Worm (Caenorhabditis elegans) whole organism, young adult: Measurements from ENCODE around the gene srt-30.

Experiments
- C06A6.2 ChIP-seq: fragments of 200-800 bp; sonication (Bioruptor generic); conservative IDR thresholded peaks from 2 replicates; pipeline ENCODE4 v1.3.6; 2022; ENCODE audit warnings: missing genetic modification characterization, missing compliant biosample characterization
- F10E7.11 ChIP-seq: sonication (generic microtip); optimal IDR thresholded peaks from 2 replicates; lab custom pipeline; 2017; ENCODE audit warnings: mild to moderate bottlenecking, missing genetic modification characterization, moderate library complexity, missing compliant biosample characterization
- F23B12.7 ChIP-seq: sonication (generic microtip); optimal IDR thresholded peaks from 2 replicates; lab custom pipeline; 2017; ENCODE audit warnings: missing genetic modification characterization, mild to moderate bottlenecking, missing compliant biosample characterization, antibody characterized with exemption, moderate library complexity; ENCODE audit not compliant: insufficient read depth
- T07F8.4 ChIP-seq: sonication (generic microtip); optimal IDR thresholded peaks from 2 replicates; lab custom pipeline; 2016; ENCODE audit warnings: mild to moderate bottlenecking, missing genetic modification characterization, moderate library complexity, missing compliant biosample characterization
- Y56A3A.18 ChIP-seq: fragments of 200-800 bp; sonication (Bioruptor generic); IDR thresholded peaks from 2 replicates; pipeline ENCODE4 v1.3.6; 2022; ENCODE audit warnings: missing genetic modification reagents, missing genetic modification characterization, missing compliant biosample characterization
- Y95B8A.8 ChIP-seq: fragments of 200-800 bp; sonication (Bioruptor generic); IDR thresholded peaks from 2 replicates; pipeline ENCODE4 v1.3.6; 2022; ENCODE audit warnings: missing genetic modification reagents, missing genetic modification characterization, missing compliant biosample characterization
- athp-1 ChIP-seq: sonication (generic microtip); optimal IDR thresholded peaks from 2 replicates; lab custom pipeline; 2017; ENCODE audit warnings: mild to moderate bottlenecking, missing genetic modification characterization, missing compliant biosample characterization
- attf-3 ChIP-seq: fragments of 200-800 bp; sonication (Bioruptor generic); conservative IDR thresholded peaks from 2 replicates; pipeline ENCODE4 v1.3.6; 2022; ENCODE audit warnings: missing genetic modification reagents, missing genetic modification characterization, missing compliant biosample characterization
- bed-2 ChIP-seq: fragments of 200-800 bp; sonication (Bioruptor generic); IDR thresholded peaks from 2 replicates; pipeline ENCODE4 v1.3.6; 2022; ENCODE audit warnings: missing genetic modification reagents, missing genetic modification characterization, missing compliant biosample characterization
- ccch-3 ChIP-seq: fragments of 200-800 bp; sonication (Bioruptor generic); optimal IDR thresholded peaks from 2 replicates; lab custom pipeline; 2018; ENCODE audit warnings: mild to moderate bottlenecking, missing genetic modification characterization, missing compliant biosample characterization
- cebp-1 ChIP-seq, 2 experiments: fragments of 200-800 bp in 1 of 2; sonication (Bioruptor generic) in 1 of 2; sonication (generic microtip) in 1 of 2; IDR thresholded peaks in 1 of 2; optimal IDR thresholded peaks in 1 of 2; 2 replicates each; pipeline versions ENCODE4 v1.3.6 to Lab custom; 2017 to 2022; ENCODE audit warnings: missing compliant biosample characterization in 2 of 2, missing genetic modification characterization in 2 of 2, mild to moderate bottlenecking in 1 of 2, missing genetic modification reagents in 1 of 2, moderate library complexity in 1 of 2
- dox-1 ChIP-seq: fragments of 200-800 bp; sonication (Bioruptor generic); IDR thresholded peaks from 2 replicates; pipeline ENCODE4 v1.3.6; 2022; ENCODE audit warnings: missing genetic modification reagents, missing genetic modification characterization, missing compliant biosample characterization
- dpff-1 ChIP-seq: sonication (generic microtip); optimal IDR thresholded peaks from 2 replicates; lab custom pipeline; 2017; ENCODE audit warnings: mild to moderate bottlenecking, missing genetic modification characterization, missing compliant biosample characterization
- egrh-3 ChIP-seq: fragments of 200-800 bp; sonication (Bioruptor generic); IDR thresholded peaks from 2 replicates; pipeline ENCODE4 v1.3.6; 2022; ENCODE audit warnings: missing genetic modification reagents, missing genetic modification characterization, missing compliant biosample characterization
- ekl-4 ChIP-seq: fragments of 200-800 bp; sonication (Bioruptor generic); IDR thresholded peaks from 2 replicates; pipeline ENCODE4 v1.3.6; 2022; ENCODE audit warnings: missing genetic modification reagents, missing genetic modification characterization, missing compliant biosample characterization
- him-1 ChIP-seq: sonication (generic microtip); optimal IDR thresholded peaks from 2 replicates; lab custom pipeline; 2016; ENCODE audit warnings: missing genotype, missing genetic modification reagents, missing genetic modification characterization, missing compliant biosample characterization
- hmg-20 ChIP-seq: fragments of 200-800 bp; sonication (Bioruptor generic); IDR thresholded peaks from 2 replicates; pipeline ENCODE4 v1.3.6; 2022; ENCODE audit warnings: missing genetic modification reagents, missing genetic modification characterization, missing compliant biosample characterization
- lin-26 ChIP-seq: fragments of 200-800 bp; sonication (Bioruptor generic); IDR thresholded peaks from 2 replicates; pipeline ENCODE4 v1.3.6; 2022; ENCODE audit warnings: missing genetic modification reagents, missing genetic modification characterization, missing compliant biosample characterization
- lin-35 ChIP-seq, 3 experiments: fragments of 150-350 bp in 2 of 3; sonication (generic microtip) in 1 of 3; optimal IDR thresholded peaks; 2 replicates each; lab custom pipeline; 2014 to 2018; ENCODE audit warnings: missing biosample characterization in 3 of 3, missing genetic modification characterization in 3 of 3, missing genetic modification reagents in 3 of 3
- lsl-1 ChIP-seq: fragments of 200-800 bp; sonication (Bioruptor generic); optimal IDR thresholded peaks from 2 replicates; lab custom pipeline; 2018; ENCODE audit warnings: mild to moderate bottlenecking, missing genetic modification characterization, moderate library complexity, missing compliant biosample characterization
- lsy-27 ChIP-seq: sonication (generic microtip); optimal IDR thresholded peaks from 2 replicates; lab custom pipeline; 2017; ENCODE audit warnings: missing genetic modification characterization, mild to moderate bottlenecking, missing compliant biosample characterization, antibody characterized with exemption, missing genotype, borderline replicate concordance; ENCODE audit not compliant: insufficient read depth
- madf-3 ChIP-seq: fragments of 200-800 bp; sonication (Bioruptor generic); IDR thresholded peaks from 2 replicates; pipeline ENCODE4 v1.3.6; 2022; ENCODE audit warnings: missing genetic modification reagents, missing genetic modification characterization, missing compliant biosample characterization
- pbrm-1 ChIP-seq: fragments of 200-800 bp; sonication (Bioruptor generic); IDR thresholded peaks from 2 replicates; pipeline ENCODE4 v1.3.6; 2022; ENCODE audit warnings: missing genetic modification reagents, missing genetic modification characterization, missing compliant biosample characterization
- rcor-1 ChIP-seq: fragments of 200-800 bp; sonication (Bioruptor generic); IDR thresholded peaks from 2 replicates; pipeline ENCODE4 v1.3.6; 2022; ENCODE audit warnings: missing genetic modification reagents, missing genetic modification characterization, missing compliant biosample characterization
- snpc-4 ChIP-seq, 5 experiments: fragments of 150-350 bp in 1 of 5; sonication (generic microtip) in 4 of 5; optimal IDR thresholded peaks; 2 replicates each; lab custom pipeline; 2014 to 2018; ENCODE audit warnings: missing genetic modification characterization in 5 of 5, missing biosample characterization in 3 of 5, antibody characterized with exemption in 2 of 5, mild to moderate bottlenecking in 2 of 5, missing compliant biosample characterization in 2 of 5, missing genotype in 2 of 5, moderate library complexity in 2 of 5, missing genetic modification reagents in 1 of 5
- somi-1 ChIP-seq: fragments of 200-800 bp; sonication (Bioruptor generic); optimal IDR thresholded peaks from 2 replicates; lab custom pipeline; 2018; ENCODE audit warnings: mild to moderate bottlenecking, missing genetic modification characterization, missing compliant biosample characterization
- unc-130 ChIP-seq: sonication (generic microtip); optimal IDR thresholded peaks from 2 replicates; lab custom pipeline; 2016; ENCODE audit warnings: missing genetic modification reagents, missing genetic modification characterization, missing compliant biosample characterization
- zfh-2 ChIP-seq: fragments of 200-800 bp; sonication (Bioruptor generic); conservative IDR thresholded peaks from 2 replicates; pipeline ENCODE4 v1.3.6; 2022; ENCODE audit warnings: missing genetic modification reagents, missing genetic modification characterization, missing compliant biosample characterization
- ztf-22 ChIP-seq: fragments of 200-800 bp; sonication (Bioruptor generic); optimal IDR thresholded peaks from 2 replicates; lab custom pipeline; 2018; ENCODE audit warnings: mild to moderate bottlenecking, missing genetic modification characterization, moderate library complexity, missing compliant biosample characterization

srt-30 gene

DNA sequence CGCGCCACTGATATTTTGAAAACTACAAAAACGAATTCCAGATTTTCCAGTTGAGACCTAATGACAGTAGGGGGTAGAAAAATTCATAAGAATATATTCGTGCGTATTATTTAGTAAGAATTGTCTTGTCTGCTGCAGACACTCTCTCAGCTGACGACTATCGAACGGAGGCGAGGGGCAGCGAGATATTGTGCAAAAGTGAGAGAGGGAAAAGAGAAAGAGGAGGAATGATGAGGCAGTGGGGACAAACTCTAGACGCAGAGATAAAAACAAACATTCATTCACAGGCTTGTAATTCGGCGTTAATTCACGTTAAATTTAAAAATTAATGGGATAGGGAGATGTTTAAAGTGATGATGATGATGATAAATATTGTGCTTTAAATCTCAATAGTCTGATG lies 43.4 kb downstream of the srt-30 start, which contains the start of gene gid-7 (continued):
- no peak for TF ChIP-seq F10E7.11 (tag; lab: Kevin White, UChicago)
- TF ChIP-seq dpff-1, result no peak
- no peak for TF ChIP-seq C06A6.2
- TF ChIP-seq cebp-1 (GFP tag; IDR thresholded peaks at IDR 0.05; lab: Robert Waterston, UW), result no peak
- peak; percentile 44 for TF ChIP-seq cebp-1 (tag; optimal IDR thresholded peaks at IDR 0.05; lab: Kevin White, UChicago)
- no peak for TF ChIP-seq pbrm-1 (GFP tag; lab: Robert Waterston, UW)
- TF ChIP-seq F23B12.7 (tag; lab: Kevin White, UChicago), result no peak
- TF ChIP-seq snpc-4 (GFP tag; optimal IDR thresholded peaks at IDR 0.05; lab: Kevin White, UChicago), result no peak
- TF ChIP-seq snpc-4 (tag; optimal IDR thresholded peaks at IDR 0.05; lab: Kevin White, UChicago), result peak in 3 of 4 experiments; percentile 25 to 46 (median 41)
- TF ChIP-seq ztf-22 (GFP tag; lab: Kevin White, UChicago), result no peak
- TF ChIP-seq Y95B8A.8 (GFP tag; lab: Robert Waterston, UW), result no peak
- 0 out of 2 replicates have a peak, but pooled peaks have one; percentile 54 for TF ChIP-seq Y56A3A.18 (GFP tag; lab: Robert Waterston, UW)
- TF ChIP-seq dox-1, result 0 out of 2 replicates have a peak, but pooled peaks have one; percentile 14
- TF ChIP-seq lsy-27 (tag; lab: Kevin White, UChicago), result no peak
- no peak for TF ChIP-seq lsl-1 (GFP tag; lab: Kevin White, UChicago)
- no peak for TF ChIP-seq ccch-3
- no peak for TF ChIP-seq bed-2
- no peak for TF ChIP-seq him-1 (tag; lab: Kevin White, UChicago)
- TF ChIP-seq lin-35 (GFP tag; optimal IDR thresholded peaks at IDR 0.05; lab: Kevin White, UChicago), result peak in 1 of 3 experiments; percentile 9
- peak; percentile 38 for TF ChIP-seq attf-3 (GFP tag; lab: Robert Waterston, UW)
- no peak for TF ChIP-seq somi-1 (GFP tag; lab: Kevin White, UChicago)
- TF ChIP-seq lin-26 (GFP tag; lab: Robert Waterston, UW), result 0 out of 2 replicates have a peak, but pooled peaks have one; percentile 24
- TF ChIP-seq ekl-4 (GFP tag; lab: Robert Waterston, UW), result 0 out of 2 replicates have a peak, but pooled peaks have one; percentile 28
- TF ChIP-seq T07F8.4 (tag; lab: Kevin White, UChicago), result no peak
- TF ChIP-seq rcor-1 (GFP tag; lab: Robert Waterston, UW), result no peak
- no peak for TF ChIP-seq madf-3
- no peak for TF ChIP-seq hmg-20 (GFP tag; lab: Robert Waterston, UW)
- TF ChIP-seq athp-1 (tag; lab: Kevin White, UChicago), result no peak

DNA sequence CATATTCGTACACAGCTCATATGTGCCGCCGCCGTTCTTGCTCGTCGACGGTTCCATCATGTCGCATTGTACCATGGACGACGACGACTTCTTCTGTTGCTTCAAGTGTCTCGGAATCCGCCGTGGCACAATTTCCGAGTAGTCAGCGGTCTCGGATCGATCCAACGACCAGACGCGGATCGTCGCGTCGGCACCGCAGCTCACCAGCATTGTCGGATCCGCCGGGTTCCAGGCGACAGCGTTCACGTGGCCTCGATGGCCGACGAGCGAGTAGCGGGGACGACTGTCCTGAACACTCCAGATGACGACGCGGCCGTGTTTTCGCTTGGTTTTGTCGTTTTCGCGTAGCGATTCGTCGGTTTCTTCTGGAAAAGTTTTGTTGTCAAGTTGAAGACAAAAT lies 50.0 kb downstream of the srt-30 start:
- TF ChIP-seq unc-130 (GFP tag; lab: Kevin White, UChicago) (no peak), egrh-3 (GFP tag; lab: Robert Waterston, UW) (peak; percentile 71; the same call in 1 of the 2 replicates), zfh-2 (GFP tag; lab: Robert Waterston, UW) (peak; percentile 87)
